Worm (Caenorhabditis elegans) whole organism, mixed stage, embryonic: ENCODE results near the gene F46B6.9.

ENCODE experiments used
- blmp-1 ChIP-seq: fragments of 150-350 bp; optimal IDR thresholded peaks from 2 replicates; lab custom pipeline; 2014; ENCODE audit warnings: missing biosample characterization, missing genetic modification characterization
- elt-3 ChIP-seq: fragments of 150-350 bp; optimal IDR thresholded peaks from 2 replicates; lab custom pipeline; 2014; ENCODE audit warnings: missing biosample characterization, missing genetic modification characterization
- nhr-237 ChIP-seq: fragments of 150-350 bp; optimal IDR thresholded peaks from 2 replicates; lab custom pipeline; 2014; ENCODE audit warnings: missing biosample characterization, missing genetic modification characterization
- pha-4 ChIP-seq: fragments of 150-350 bp; optimal IDR thresholded peaks from 2 replicates; lab custom pipeline; 2018; ENCODE audit warnings: missing biosample characterization, missing genetic modification reagents, missing genetic modification characterization
- unc-39 ChIP-seq: fragments of 150-350 bp; optimal IDR thresholded peaks from 2 replicates; lab custom pipeline; 2014; ENCODE audit warnings: missing biosample characterization, missing genetic modification characterization
- ztf-11 ChIP-seq: fragments of 150-350 bp; optimal IDR thresholded peaks from 2 replicates; lab custom pipeline; 2014; ENCODE audit warnings: missing biosample characterization, missing genetic modification characterization

DNA sequence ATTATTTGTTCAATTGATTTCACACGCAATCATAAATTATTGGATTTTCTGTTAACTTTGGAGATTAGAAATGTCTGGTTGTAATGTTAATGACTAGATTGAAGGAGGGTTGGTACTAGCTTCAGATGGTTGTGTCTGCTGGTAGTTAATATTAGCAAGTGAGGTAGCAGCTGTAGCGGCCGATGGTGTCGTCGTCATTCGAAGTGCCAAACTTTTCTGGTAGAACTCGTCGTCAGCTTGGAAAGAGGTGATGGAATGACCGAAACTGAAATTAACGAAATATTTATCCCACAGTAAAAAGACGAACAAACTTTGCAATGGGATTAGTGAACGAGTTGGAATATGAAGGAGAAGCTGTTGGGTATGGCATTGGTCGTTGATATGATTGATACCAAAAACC, 32.1 kb upstream of the F46B6.9 start:
- TF ChIP-seq unc-39 (tag; lab: Kevin White, UChicago) (no peak), blmp-1 (tag; lab: Kevin White, UChicago) (no peak), pha-4 (tag; lab: Kevin White, UChicago) (no peak), elt-3 (no peak), ztf-11 (tag; lab: Kevin White, UChicago) (no peak), nhr-237 (no peak)
